Worm (Caenorhabditis elegans) whole organism, midembryonic: ENCODE measurements around the gene B0361.3.

Source experiments
- T22C8.4 ChIP-seq: fragments of 200-800 bp; sonication (Bioruptor generic); IDR thresholded peaks from 2 replicates; pipeline ENCODE4 v1.3.6; 2022; ENCODE audit warnings: missing genetic modification characterization, missing compliant biosample characterization
- cog-1 ChIP-seq: sonication (generic microtip); optimal IDR thresholded peaks from 2 replicates; lab custom pipeline; 2016; ENCODE audit warnings: missing genetic modification characterization, missing compliant biosample characterization
- flt-1 ChIP-seq: fragments of 200-800 bp; sonication (Bioruptor generic); IDR thresholded peaks from 2 replicates; pipeline ENCODE4 v1.3.6; 2022; ENCODE audit warnings: missing genetic modification characterization, missing compliant biosample characterization
- med-1 ChIP-seq: sonication (generic microtip); optimal IDR thresholded peaks from 2 replicates; lab custom pipeline; 2017; ENCODE audit warnings: missing genetic modification characterization, mild to moderate bottlenecking, missing compliant biosample characterization, antibody characterized with exemption, missing genetic modification reagents; ENCODE audit not compliant: insufficient read depth
- ref-1 ChIP-seq: fragments of 200-800 bp; sonication (Bioruptor generic); conservative IDR thresholded peaks from 2 replicates; pipeline ENCODE4 v1.3.6; 2022; ENCODE audit warnings: missing genetic modification reagents, missing genetic modification characterization, missing compliant biosample characterization
- tab-1 ChIP-seq: fragments of 200-800 bp; sonication (Bioruptor generic); IDR thresholded peaks from 2 replicates; pipeline ENCODE4 v1.3.6; 2022; ENCODE audit warnings: missing genetic modification characterization, missing compliant biosample characterization
- ztf-23 ChIP-seq: fragments of 200-800 bp; sonication (Bioruptor generic); IDR thresholded peaks from 2 replicates; pipeline ENCODE4 v1.3.6; 2022; ENCODE audit warnings: missing genetic modification reagents, missing genetic modification characterization, missing compliant biosample characterization
- ztf-29 ChIP-seq: fragments of 200-800 bp; sonication (Bioruptor generic); IDR thresholded peaks from 2 replicates; pipeline ENCODE4 v1.3.6; 2022; ENCODE audit warnings: missing genetic modification reagents, missing genetic modification characterization, missing compliant biosample characterization

DNA sequence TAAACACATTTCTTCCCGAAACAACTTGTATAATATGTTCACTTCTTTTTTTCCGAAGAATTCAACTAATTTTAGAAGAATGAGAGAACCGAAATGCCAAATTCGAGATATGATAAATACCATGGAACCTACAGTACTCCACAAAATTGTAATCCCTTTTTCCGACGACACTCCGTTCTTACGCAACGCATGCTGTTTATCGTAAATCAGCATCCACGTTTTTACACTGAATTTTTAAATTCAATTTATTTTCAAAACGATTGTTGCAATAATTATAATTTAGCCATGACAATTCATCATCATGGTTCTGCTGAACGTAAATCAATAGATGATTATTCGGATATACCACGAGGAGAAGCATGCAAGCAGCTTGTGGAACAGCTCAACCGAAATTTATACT, at the start of gene B0361.3:
- TF ChIP-seq T22C8.4 (GFP tag; lab: Robert Waterston, UW) (no peak), cog-1 (tag; lab: Kevin White, UChicago) (no peak), tab-1 (GFP tag; lab: Robert Waterston, UW) (no peak), flt-1 (no peak), med-1 (GFP tag; lab: Kevin White, UChicago) (no peak), ztf-29 (GFP tag; lab: Robert Waterston, UW) (no peak), ref-1 (GFP tag; lab: Robert Waterston, UW) (no peak), ztf-23 (GFP tag; lab: Robert Waterston, UW) (no peak)
